Fruit fly (Drosophila melanogaster): ENCODE results near the gene CG45089.

CG45089 gene

dm6 chrX:7891596-7892538, 1.7 kb downstream of the CG45089 start, which contains the start of gene Nek2 (continued):
- TF ChIP-seq CG4328 (GFP tag; optimal IDR thresholded peaks at IDR 0.05) (no peak), shn (GFP tag; optimal IDR thresholded peaks at IDR 0.05) (no peak), CG11696 (GFP tag; IDR thresholded peaks at IDR 0.05) (no peak), z (GFP tag; IDR thresholded peaks at IDR 0.05) (no peak), CG13894 (tag; optimal IDR thresholded peaks at IDR 0.05) (no peak), Dek (tag; optimal IDR thresholded peaks at IDR 0.05) (no peak), cad (GFP tag; optimal IDR thresholded peaks at IDR 0.05) (peak; percentile 55), CG32767 (GFP tag; IDR thresholded peaks at IDR 0.05) (no peak), CG8924 (tag; optimal IDR thresholded peaks at IDR 0.05) (no peak), CG31365 (tag; optimal IDR thresholded peaks at IDR 0.05) (no peak), bbx (GFP tag; IDR thresholded peaks at IDR 0.05; ENCODE audit: partially characterized antibody) (no peak), CG5245 (GFP tag; optimal IDR thresholded peaks at IDR 0.05) (no peak), cwo (GFP tag; optimal IDR thresholded peaks at IDR 0.05) (no peak), Ravus (GFP tag; IDR thresholded peaks at IDR 0.05) (no peak), pfk (GFP tag; optimal IDR thresholded peaks at IDR 0.05) (peak; percentile 43), Xbp1 (GFP tag; optimal IDR thresholded peaks at IDR 0.05) (no peak), row (GFP tag; IDR thresholded peaks at IDR 0.05) (peak; percentile 67), Med (GFP tag) (no peak), Dip2 (GFP tag; IDR thresholded peaks at IDR 0.05) (no peak), D19B (GFP tag; optimal IDR thresholded peaks at IDR 0.05) (no peak), sd (tag; optimal IDR thresholded peaks at IDR 0.05) (no peak), CG12391 (tag; optimal IDR thresholded peaks at IDR 0.05) (peak; percentile 37), CG4707 (GFP tag; optimal IDR thresholded peaks at IDR 0.05) (no peak), CG1792 (GFP tag; optimal IDR thresholded peaks at IDR 0.05) (no peak), fd102C (GFP tag; optimal IDR thresholded peaks at IDR 0.05) (no peak), Dbx (GFP tag; IDR thresholded peaks at IDR 0.05) (no peak), Sry-β (GFP tag; optimal IDR thresholded peaks at IDR 0.05) (peak; percentile 89), Ets97D (GFP tag; optimal IDR thresholded peaks at IDR 0.05) (no peak), CG10979 (tag; optimal IDR thresholded peaks at IDR 0.05) (no peak), Mrtf (GFP tag; IDR thresholded peaks at IDR 0.05) (no peak), Atf-2 (GFP tag; optimal IDR thresholded peaks at IDR 0.05) (no peak), Stat92E (GFP tag; optimal IDR thresholded peaks at IDR 0.05) (peak in 1 of 3 experiments; percentile 2), CG1602 (GFP tag; optimal IDR thresholded peaks at IDR 0.05) (no peak), BtbVII (GFP tag; optimal IDR thresholded peaks at IDR 0.05) (no peak), ind (GFP tag; optimal IDR thresholded peaks at IDR 0.05) (no peak), fu2 (GFP tag; optimal IDR thresholded peaks at IDR 0.05) (no peak), NfI (GFP tag; optimal IDR thresholded peaks at IDR 0.05) (no peak), CG14441 (GFP tag; IDR thresholded peaks at IDR 0.05) (no peak), Bgb (GFP tag; IDR thresholded peaks at IDR 0.05; ENCODE audit: partially characterized antibody) (no peak), klu (GFP tag; IDR thresholded peaks at IDR 0.05) (no peak), pzg (GFP tag; optimal IDR thresholded peaks at IDR 0.05) (no peak), knrl (GFP tag; IDR thresholded peaks at IDR 0.05; ENCODE audit: partially characterized antibody) (no peak), luna (GFP tag; optimal IDR thresholded peaks at IDR 0.05) (no peak), hkb (optimal IDR thresholded peaks at IDR 0.05) (no peak), hkb (GFP tag; IDR thresholded peaks at IDR 0.05) (no peak), E2f1 (GFP tag; IDR thresholded peaks at IDR 0.05) (no peak), CG2712 (tag; optimal IDR thresholded peaks at IDR 0.05) (peak; percentile 9), dmrt11E (tag; optimal IDR thresholded peaks at IDR 0.05) (peak; percentile 17), peb (GFP tag; IDR thresholded peaks at IDR 0.05) (no peak)

All from whole organism, embryonic.